Worm (Caenorhabditis elegans): ENCODE results near the gene srt-47.

srt-47 gene

ce11 chrIV:15053271-15053670 lies at the start of gene srt-47:
Gene srt-47 (minus strand): TSS chrIV:15053371.
- TF ChIP-seq ahr-1 (tag; optimal IDR thresholded peaks at IDR 0.05) (no peak), ceh-31 (tag; optimal IDR thresholded peaks at IDR 0.05) (no peak), elt-4 (tag; optimal IDR thresholded peaks at IDR 0.05) (no peak), ceh-2 (tag; optimal IDR thresholded peaks at IDR 0.05) (no peak), pat-9 (tag; optimal IDR thresholded peaks at IDR 0.05) (no peak), eyg-1 (tag; optimal IDR thresholded peaks at IDR 0.05) (no peak), fax-1 (tag; optimal IDR thresholded peaks at IDR 0.05) (no peak), Y22D7AL.16 (tag; optimal IDR thresholded peaks at IDR 0.05) (no peak), ceh-6 (GFP tag; optimal IDR thresholded peaks at IDR 0.05) (no peak), pax-1 (tag; optimal IDR thresholded peaks at IDR 0.05) (no peak), nfya-1 (tag; optimal IDR thresholded peaks at IDR 0.05) (no peak), sox-4 (tag; optimal IDR thresholded peaks at IDR 0.05) (no peak), ceh-22 (tag; optimal IDR thresholded peaks at IDR 0.05) (no peak), ceh-9 (tag; optimal IDR thresholded peaks at IDR 0.05) (no peak), pqm-1 (tag; optimal IDR thresholded peaks at IDR 0.05) (no peak), ama-1 (optimal IDR thresholded peaks at IDR 0.05) (no peak), K02D7.2 (tag; optimal IDR thresholded peaks at IDR 0.05) (no peak)

ce11 chrIV:15098294-15098693 lies 45.1 kb upstream of the srt-47 start, which contains the start of gene srt-49:
Gene srt-49 (minus strand): TSS chrIV:15098394.
- TF ChIP-seq ceh-48 (tag; optimal IDR thresholded peaks at IDR 0.05) (no peak), unc-86 (tag; optimal IDR thresholded peaks at IDR 0.05) (no peak), C38D4.7 (GFP tag; optimal IDR thresholded peaks at IDR 0.05) (no peak), ceh-2 (tag; optimal IDR thresholded peaks at IDR 0.05) (no peak), Y22D7AL.16 (tag; optimal IDR thresholded peaks at IDR 0.05) (no peak)

- TF ChIP-seq lin-11 (tag; optimal IDR thresholded peaks at IDR 0.05) (no peak), ceh-14 (tag; optimal IDR thresholded peaks at IDR 0.05) (no peak), unc-86 (tag; optimal IDR thresholded peaks at IDR 0.05) (no peak), mec-3 (tag; optimal IDR thresholded peaks at IDR 0.05; ENCODE audit: borderline replicate concordance) (no peak)
Measured at ce11 chrIV:15074392-15074791, 21.2 kb upstream of the srt-47 start, which contains the start of gene srt-50. Gene srt-50 (plus strand): TSS chrIV:15074692.

- TF ChIP-seq sox-2 (GFP tag; IDR thresholded peaks at IDR 0.05) (no peak), npax-4 (tag; optimal IDR thresholded peaks at IDR 0.05) (no peak), fax-1 (tag; optimal IDR thresholded peaks at IDR 0.05) (no peak), eyg-1 (tag; optimal IDR thresholded peaks at IDR 0.05) (no peak), madf-2 (tag; optimal IDR thresholded peaks at IDR 0.05) (no peak), pat-9 (tag; optimal IDR thresholded peaks at IDR 0.05) (no peak), tbx-7 (tag; optimal IDR thresholded peaks at IDR 0.05) (no peak), lim-6 (tag; optimal IDR thresholded peaks at IDR 0.05) (no peak), gmeb-2 (tag; optimal IDR thresholded peaks at IDR 0.05) (no peak), pax-1 (tag; optimal IDR thresholded peaks at IDR 0.05) (no peak)
Measured at ce11 chrIV:15068818-15069217, 15.6 kb upstream of the srt-47 start, which contains the start of gene srt-48. Gene srt-48 (minus strand): TSS chrIV:15068918.

ce11 chrIV:15065653-15066052 lies 12.5 kb upstream of the srt-47 start, which contains the start of gene Y41E3.18:
Gene Y41E3.18 (minus strand): TSS chrIV:15065753.
- no peak for TF ChIP-seq fkh-6 (tag; optimal IDR thresholded peaks at IDR 0.05)
- TF ChIP-seq ahr-1 (tag; optimal IDR thresholded peaks at IDR 0.05), result no peak
- TF ChIP-seq F13H6.1 (tag; optimal IDR thresholded peaks at IDR 0.05), result no peak
- no peak for TF ChIP-seq ceh-2 (tag; optimal IDR thresholded peaks at IDR 0.05)
- TF ChIP-seq ceh-34 (tag; optimal IDR thresholded peaks at IDR 0.05), result no peak
- TF ChIP-seq unc-3 (GFP tag; conservative IDR thresholded peaks at IDR 0.05), result no peak
- no peak for TF ChIP-seq unc-3 (tag; optimal IDR thresholded peaks at IDR 0.05)
- TF ChIP-seq pat-9 (tag; optimal IDR thresholded peaks at IDR 0.05), result no peak
- TF ChIP-seq hlh-6 (tag; optimal IDR thresholded peaks at IDR 0.05), result no peak
- no peak for TF ChIP-seq ceh-48 (tag; optimal IDR thresholded peaks at IDR 0.05)
- no peak for TF ChIP-seq dve-1 (tag; optimal IDR thresholded peaks at IDR 0.05)
- TF ChIP-seq nhr-11 (tag; optimal IDR thresholded peaks at IDR 0.05), result no peak
- TF ChIP-seq sdc-2 (tag; optimal IDR thresholded peaks at IDR 0.05), result no peak
- no peak for TF ChIP-seq pag-3 (tag; optimal IDR thresholded peaks at IDR 0.05; ENCODE audit: borderline replicate concordance)
- TF ChIP-seq ceh-14 (tag; optimal IDR thresholded peaks at IDR 0.05), result no peak

Measured in whole organism, late embryonic.